Worm (Caenorhabditis elegans) whole organism, L1 larva: ENCODE data around the gene W06D11.5.

Experiments used
- efl-3 ChIP-seq: fragments of 200-800 bp; sonication (Bioruptor generic); optimal IDR thresholded peaks from 2 replicates; lab custom pipeline; 2018; ENCODE audit warnings: mild to moderate bottlenecking, missing genetic modification characterization, missing compliant biosample characterization
- elt-3 ChIP-seq, 6 experiments: fragments of 150-350 bp in 1 of 6; sonication (generic microtip); optimal IDR thresholded peaks; 2 replicates each; lab custom pipeline; 2017 to 2018; ENCODE audit warnings: missing biosample characterization in 6 of 6, missing genetic modification characterization in 6 of 6, inconsistent platforms in 1 of 6
- lir-3 ChIP-seq: sonication (generic microtip); optimal IDR thresholded peaks from 2 replicates; lab custom pipeline; 2016; ENCODE audit warnings: mild to moderate bottlenecking, missing genetic modification characterization, moderate library complexity, missing compliant biosample characterization; ENCODE audit not compliant: poor library complexity
- mdl-1 ChIP-seq, 2 experiments: fragments of 150-350 bp; optimal IDR thresholded peaks; 2 replicates each; lab custom pipeline; 2014 to 2017; ENCODE audit warnings: missing biosample characterization in 2 of 2, missing genetic modification characterization in 2 of 2, inconsistent platforms in 1 of 2
- nhr-19 ChIP-seq: fragments of 200-800 bp; sonication (Bioruptor generic); conservative IDR thresholded peaks from 2 replicates; pipeline ENCODE4 v1.3.6; 2022; ENCODE audit warnings: missing genetic modification characterization, missing compliant biosample characterization
- nhr-90 ChIP-seq: sonication (generic microtip); optimal IDR thresholded peaks from 2 replicates; lab custom pipeline; 2016; ENCODE audit warnings: mild to moderate bottlenecking, missing genetic modification characterization, missing compliant biosample characterization; ENCODE audit not compliant: poor library complexity
- zag-1 ChIP-seq: fragments of 150-350 bp; optimal IDR thresholded peaks from 2 replicates; lab custom pipeline; 2014; ENCODE audit warnings: missing biosample characterization, missing genetic modification characterization

DNA sequence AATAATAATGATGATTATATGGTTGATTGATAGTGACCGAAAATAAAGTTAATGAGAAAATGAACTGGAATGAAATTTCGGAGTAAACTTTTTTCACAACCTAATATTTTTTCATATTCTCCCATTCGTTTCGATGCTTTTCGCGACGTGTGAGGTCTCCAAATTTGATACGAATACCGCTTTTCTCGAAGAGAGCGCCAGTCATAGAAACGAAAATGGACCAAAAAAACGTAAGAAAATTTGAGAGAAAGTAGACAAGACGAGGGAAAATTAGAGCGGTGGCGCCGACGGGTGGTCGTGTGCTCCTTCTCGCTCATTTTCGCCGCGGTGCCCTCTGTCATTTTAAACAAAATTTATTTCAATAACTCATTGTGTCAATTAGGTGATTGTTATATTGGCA, 14.5 kb downstream of the W06D11.5 start:
- no peak for TF ChIP-seq nhr-19 (GFP tag; lab: Robert Waterston, UW)
- TF ChIP-seq lir-3 (tag; lab: Kevin White, UChicago) = no peak
- no peak for TF ChIP-seq mdl-1 (tag; optimal IDR thresholded peaks at IDR 0.05; lab: Kevin White, UChicago)
- no peak for TF ChIP-seq nhr-90
- no peak for TF ChIP-seq efl-3 (GFP tag; lab: Kevin White, UChicago)
- no peak for TF ChIP-seq zag-1 (tag; lab: Kevin White, UChicago)
- TF ChIP-seq elt-3 (tag; optimal IDR thresholded peaks at IDR 0.05; lab: Kevin White, UChicago) = no peak
